Fruit fly (Drosophila melanogaster): Measurements from ENCODE around the gene Dph5.

Gene Dph5

DNA sequence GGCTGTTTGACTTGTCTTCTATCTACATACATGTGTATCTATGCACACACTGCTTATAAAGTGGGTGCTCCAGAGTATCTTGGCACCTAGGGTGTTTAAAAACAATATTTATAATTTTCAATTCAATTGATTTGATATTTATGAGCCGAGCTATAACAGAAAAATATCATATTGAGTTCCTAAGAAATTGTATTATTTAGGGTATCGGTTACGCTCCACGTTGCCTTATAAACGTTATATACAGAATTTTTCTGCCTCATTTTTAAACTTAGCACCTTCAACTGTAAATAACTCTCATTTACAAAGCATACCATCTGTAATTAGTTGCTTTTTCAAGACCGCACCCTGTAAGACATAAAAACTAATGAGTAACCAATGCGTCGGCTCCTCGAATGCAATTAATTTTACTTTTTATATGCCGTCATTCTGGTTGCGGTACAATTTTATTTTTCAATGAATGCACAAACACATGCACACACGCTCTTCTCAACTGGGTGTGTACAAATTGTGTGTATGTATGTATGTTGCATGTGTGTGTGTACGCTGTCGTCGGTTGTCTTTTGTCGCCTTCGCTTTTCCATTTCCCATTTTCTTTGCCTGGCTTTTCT, 7.7 kb upstream of the Dph5 start:
- TF ChIP-seq h (GFP tag; optimal IDR thresholded peaks at IDR 0.05) (peak; percentile 22), Vsx2 (GFP tag; optimal IDR thresholded peaks at IDR 0.05; ENCODE audit: partially characterized antibody) (no peak), GATAd (GFP tag; optimal IDR thresholded peaks at IDR 0.05) (no peak), Dif (GFP tag; optimal IDR thresholded peaks at IDR 0.05; ENCODE audit: partially characterized antibody) (no peak), fru (GFP tag; optimal IDR thresholded peaks at IDR 0.05) (peak; percentile 43), Hnf4 (GFP tag; optimal IDR thresholded peaks at IDR 0.05) (no peak), Sp1 (GFP tag; optimal IDR thresholded peaks at IDR 0.05) (no peak), HLH106 (tag; optimal IDR thresholded peaks at IDR 0.05) (no peak), woc (GFP tag; optimal IDR thresholded peaks at IDR 0.05) (peak; percentile 9), sv (GFP tag; optimal IDR thresholded peaks at IDR 0.05) (peak; percentile 5), Jra (GFP tag; optimal IDR thresholded peaks at IDR 0.05) (no peak), rgr (GFP tag; optimal IDR thresholded peaks at IDR 0.05) (peak; percentile 7), OdsH (GFP tag; optimal IDR thresholded peaks at IDR 0.05) (peak; percentile 33), sage (GFP tag; optimal IDR thresholded peaks at IDR 0.05) (no peak), Hr78 (GFP tag; optimal IDR thresholded peaks at IDR 0.05) (no peak), ey (GFP tag; optimal IDR thresholded peaks at IDR 0.05) (peak; percentile 10), Myc (optimal IDR thresholded peaks at IDR 0.05) (no peak), psq (GFP tag; optimal IDR thresholded peaks at IDR 0.05) (peak; percentile 26), N (GFP tag; optimal IDR thresholded peaks at IDR 0.05) (no peak), dl (GFP tag; optimal IDR thresholded peaks at IDR 0.05; ENCODE audit: insufficient read depth in 1 of 2, partially characterized antibody in 2 of 2) (no peak), foxo (GFP tag; optimal IDR thresholded peaks at IDR 0.05) (peak in 1 of 2 experiments; percentile 3), brk (GFP tag; optimal IDR thresholded peaks at IDR 0.05) (no peak), br (GFP tag; optimal IDR thresholded peaks at IDR 0.05) (peak; percentile 49)

DNA sequence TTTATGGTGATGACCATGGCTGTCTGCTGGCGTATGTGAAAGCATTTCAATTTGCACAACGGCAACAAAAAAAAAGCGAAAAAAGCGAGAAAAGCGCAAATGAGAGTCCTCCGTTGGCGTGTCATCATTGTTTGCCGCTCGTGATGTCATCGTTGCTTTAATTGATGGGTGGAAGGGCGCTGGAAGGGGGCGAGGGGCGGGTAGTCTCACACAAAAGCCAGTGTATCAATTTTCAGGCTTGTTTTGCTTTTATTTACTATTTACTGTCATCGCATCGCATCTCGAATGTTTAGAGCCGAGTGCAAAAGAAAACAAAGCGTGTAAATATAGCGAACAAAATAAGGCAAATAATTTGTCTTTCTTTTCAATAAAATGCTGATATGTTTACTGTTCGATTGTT, 6.3 kb upstream of the Dph5 start:
- TF ChIP-seq rgr (GFP tag; optimal IDR thresholded peaks at IDR 0.05), result peak; percentile 29
- no peak for TF ChIP-seq Abd-B (GFP tag; optimal IDR thresholded peaks at IDR 0.05)
- no peak for TF ChIP-seq pan (optimal IDR thresholded peaks at IDR 0.05)
- TF ChIP-seq br (GFP tag; optimal IDR thresholded peaks at IDR 0.05), result no peak
- TF ChIP-seq dmrt93B (GFP tag; optimal IDR thresholded peaks at IDR 0.05), result peak; percentile 13

DNA sequence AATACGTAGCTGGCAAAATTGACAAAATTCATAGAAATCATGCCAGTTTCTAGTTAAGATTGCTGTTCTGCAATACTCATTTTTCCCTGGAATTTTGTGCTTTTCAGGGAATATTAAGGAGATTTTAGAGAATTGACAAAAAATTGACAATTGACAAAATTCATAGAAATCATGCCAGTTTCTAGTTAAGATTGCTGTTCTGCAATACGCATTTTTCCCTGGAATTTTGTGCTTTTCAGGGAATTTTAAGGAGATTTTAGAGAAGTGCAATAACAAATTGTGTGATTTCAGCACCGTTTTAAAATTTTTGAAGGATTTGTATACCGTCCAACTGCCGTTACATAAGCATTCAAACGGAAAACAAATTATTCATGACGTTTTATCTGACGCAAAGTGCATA, 5.7 kb upstream of the Dph5 start:
- TF ChIP-seq rgr (GFP tag; optimal IDR thresholded peaks at IDR 0.05) (no peak), dsf (GFP tag; optimal IDR thresholded peaks at IDR 0.05; ENCODE audit: borderline replicate concordance) (no peak), sv (GFP tag; optimal IDR thresholded peaks at IDR 0.05) (no peak), Sp1 (GFP tag; optimal IDR thresholded peaks at IDR 0.05) (no peak), lola (GFP tag; optimal IDR thresholded peaks at IDR 0.05) (no peak), fru (GFP tag; optimal IDR thresholded peaks at IDR 0.05) (no peak), Hnf4 (GFP tag; optimal IDR thresholded peaks at IDR 0.05) (no peak), pan (optimal IDR thresholded peaks at IDR 0.05) (no peak), Dif (GFP tag; optimal IDR thresholded peaks at IDR 0.05; ENCODE audit: partially characterized antibody) (no peak), Abd-B (GFP tag; optimal IDR thresholded peaks at IDR 0.05) (no peak)

DNA sequence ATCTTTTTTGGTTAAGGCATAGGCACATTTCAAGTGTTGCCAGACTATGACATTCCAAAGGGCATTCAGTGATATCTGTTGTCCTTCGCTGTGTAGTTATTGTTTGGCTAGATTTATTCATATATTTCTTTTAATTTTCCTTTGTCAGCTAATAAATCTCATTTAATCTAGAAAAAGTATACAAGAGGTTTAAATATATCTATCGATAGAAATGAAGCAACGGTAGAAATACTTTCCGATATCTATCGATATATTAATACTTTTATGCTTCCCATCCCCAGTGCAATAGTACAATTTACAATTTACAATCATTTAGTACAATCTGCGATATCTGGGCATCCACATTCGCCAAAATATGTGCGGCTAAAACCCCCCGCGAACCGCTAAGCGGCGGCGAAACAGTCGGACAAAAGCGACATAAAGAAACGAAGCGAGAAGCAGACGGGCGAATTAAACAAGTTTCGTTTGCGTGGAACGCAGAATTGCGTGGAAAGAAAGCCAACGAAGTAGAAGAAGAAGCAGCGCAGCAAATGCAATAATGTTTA, 4.5 kb upstream of the Dph5 start, which contains the start of gene Efa6:
TSS of gene Efa6 (plus strand) at position 337 of the 545 bp plus-strand sequence.
- peak; percentile 27 for TF ChIP-seq dsf (GFP tag; optimal IDR thresholded peaks at IDR 0.05; ENCODE audit: borderline replicate concordance)
- peak; percentile 31 for TF ChIP-seq Myc (optimal IDR thresholded peaks at IDR 0.05)
- TF ChIP-seq Hr78 (GFP tag; optimal IDR thresholded peaks at IDR 0.05), result no peak
- TF ChIP-seq psq (GFP tag; optimal IDR thresholded peaks at IDR 0.05), result peak; percentile 89
- peak; percentile 43 for TF ChIP-seq Hnf4 (GFP tag; optimal IDR thresholded peaks at IDR 0.05)
- TF ChIP-seq sage (GFP tag; optimal IDR thresholded peaks at IDR 0.05), result no peak
- no peak for TF ChIP-seq N (GFP tag; optimal IDR thresholded peaks at IDR 0.05)
- no peak for TF ChIP-seq Rel (GFP tag; optimal IDR thresholded peaks at IDR 0.05)
- TF ChIP-seq Rel (tag; optimal IDR thresholded peaks at IDR 0.05), result peak; percentile 88
- TF ChIP-seq foxo (GFP tag; optimal IDR thresholded peaks at IDR 0.05), result peak in 1 of 2 experiments; percentile 32
- peak; percentile 3 for TF ChIP-seq ey (GFP tag; optimal IDR thresholded peaks at IDR 0.05)
- TF ChIP-seq Jra (GFP tag; optimal IDR thresholded peaks at IDR 0.05), result peak; percentile 63
- peak; percentile 31 for TF ChIP-seq HLH106 (tag; optimal IDR thresholded peaks at IDR 0.05)
- peak; percentile 52 for TF ChIP-seq rgr (GFP tag; optimal IDR thresholded peaks at IDR 0.05)
- TF ChIP-seq lola (GFP tag; optimal IDR thresholded peaks at IDR 0.05), result no peak
- TF ChIP-seq Dfd (GFP tag; optimal IDR thresholded peaks at IDR 0.05), result no peak
- peak; percentile 30 for TF ChIP-seq sv (GFP tag; optimal IDR thresholded peaks at IDR 0.05)
- no peak for TF ChIP-seq brk (GFP tag; optimal IDR thresholded peaks at IDR 0.05)
- peak; percentile 36 for TF ChIP-seq Sp1 (GFP tag; optimal IDR thresholded peaks at IDR 0.05)
- peak; percentile 57 for TF ChIP-seq OdsH (GFP tag; optimal IDR thresholded peaks at IDR 0.05)
- peak; percentile 12 for TF ChIP-seq CG9705 (GFP tag; optimal IDR thresholded peaks at IDR 0.05)
- TF ChIP-seq dl (GFP tag; optimal IDR thresholded peaks at IDR 0.05; ENCODE audit: insufficient read depth in 1 of 2, partially characterized antibody in 2 of 2), result no peak
- peak; percentile 74 for TF ChIP-seq h (GFP tag; optimal IDR thresholded peaks at IDR 0.05)
- TF ChIP-seq pan (optimal IDR thresholded peaks at IDR 0.05), result no peak
- peak; percentile 29 for TF ChIP-seq GATAd (GFP tag; optimal IDR thresholded peaks at IDR 0.05)
- no peak for TF ChIP-seq woc (GFP tag; optimal IDR thresholded peaks at IDR 0.05)
- no peak for TF ChIP-seq CG32264 (GFP tag; optimal IDR thresholded peaks at IDR 0.05)
